Worm (Caenorhabditis elegans) whole organism, mixed stage, embryonic: ENCODE data around the gene fbxa-99.

Experiments
- blmp-1 ChIP-seq: fragments of 150-350 bp; optimal IDR thresholded peaks from 2 replicates; lab custom pipeline; 2014; ENCODE audit warnings: missing biosample characterization, missing genetic modification characterization
- ham-2 ChIP-seq: fragments of 200-800 bp; sonication (Bioruptor generic); optimal IDR thresholded peaks from 2 replicates; lab custom pipeline; 2018; ENCODE audit warnings: mild to moderate bottlenecking, missing genetic modification characterization, missing compliant biosample characterization
- nhr-12 ChIP-seq: fragments of 150-350 bp; optimal IDR thresholded peaks from 2 replicates; lab custom pipeline; 2014; ENCODE audit warnings: missing biosample characterization, missing genetic modification characterization
- nhr-76 ChIP-seq: sonication (generic microtip); optimal IDR thresholded peaks from 2 replicates; lab custom pipeline; 2017; ENCODE audit warnings: missing biosample characterization, missing genetic modification characterization
- snpc-4 ChIP-seq: fragments of 150-350 bp; optimal IDR thresholded peaks from 2 replicates; lab custom pipeline; 2014; ENCODE audit warnings: missing biosample characterization, missing genetic modification characterization
- sptf-1 ChIP-seq: sonication (generic microtip); optimal IDR thresholded peaks from 2 replicates; lab custom pipeline; 2017; ENCODE audit warnings: mild to moderate bottlenecking, missing genetic modification characterization, moderate library complexity, missing compliant biosample characterization
- ztf-11 ChIP-seq: fragments of 150-350 bp; optimal IDR thresholded peaks from 2 replicates; lab custom pipeline; 2014; ENCODE audit warnings: missing biosample characterization, missing genetic modification characterization

- TF ChIP-seq sptf-1 (tag; lab: Kevin White, UChicago) (no peak), nhr-76 (no peak), snpc-4 (no peak), ztf-11 (tag; lab: Kevin White, UChicago) (no peak), blmp-1 (tag; lab: Kevin White, UChicago) (no peak), nhr-12 (no peak), ham-2 (GFP tag; lab: Kevin White, UChicago) (no peak)
Observed at ce11 chrV:16009564-16009963, 26.9 kb upstream of the fbxa-99 start, which contains the start of gene str-233.
